Fruit fly (Drosophila melanogaster) whole organism, embryonic: ENCODE data around the gene CG11970.

Experiments
- CG10565 ChIP-seq: fragments of 200-800 bp; sonication (Bioruptor generic); optimal IDR thresholded peaks from 3 replicates; lab custom pipeline; 2016; ENCODE audit warnings: missing biosample characterization, mild to moderate bottlenecking, missing genetic modification characterization
- CG13624 ChIP-seq: fragments of 200-800 bp; sonication (Bioruptor generic); optimal IDR thresholded peaks from 2 replicates; lab custom pipeline; 2016; ENCODE audit warnings: missing biosample characterization, missing genetic modification characterization
- CTCF ChIP-seq: fragments of 200-800 bp; sonication (Bioruptor generic); optimal IDR thresholded peaks from 2 replicates; lab custom pipeline; 2017; ENCODE audit warnings: missing biosample characterization, mild to moderate bottlenecking, missing genetic modification characterization, moderate library complexity
- Dip2 ChIP-seq: fragments of 200-800 bp; sonication (Bioruptor generic); IDR thresholded peaks from 2 replicates; pipeline ENCODE4 v1.3.6; 2022; ENCODE audit warnings: missing biosample characterization, missing genetic modification characterization
- Opbp ChIP-seq: fragments of 200-800 bp; sonication (Bioruptor generic); IDR thresholded peaks from 3 replicates; pipeline ENCODE4 v1.3.6; 2022; ENCODE audit warnings: missing biosample characterization, missing genetic modification characterization; ENCODE audit not compliant: partially characterized antibody
- Side ChIP-seq: fragments of 200-800 bp; sonication (Bioruptor generic); optimal IDR thresholded peaks from 2 replicates; lab custom pipeline; 2016; ENCODE audit warnings: missing biosample characterization, missing genetic modification characterization
- ato ChIP-seq: fragments of 200-800 bp; sonication (Bioruptor generic); IDR thresholded peaks from 2 replicates; pipeline ENCODE4 v1.3.6; 2022; ENCODE audit warnings: missing biosample characterization, missing genetic modification characterization; ENCODE audit not compliant: partially characterized antibody
- jumu ChIP-seq: fragments of 200-800 bp; sonication (Bioruptor generic); optimal IDR thresholded peaks from 3 replicates; lab custom pipeline; 2016; ENCODE audit warnings: missing biosample characterization, missing genetic modification characterization
- pum ChIP-seq: fragments of 200-800 bp; sonication (Bioruptor generic); optimal IDR thresholded peaks from 2 replicates; lab custom pipeline; 2016; ENCODE audit warnings: missing biosample characterization, missing genetic modification characterization
- sug ChIP-seq: fragments of 200-800 bp; optimal IDR thresholded peaks from 2 replicates; lab custom pipeline; 2019; ENCODE audit warnings: missing biosample characterization, mild to moderate bottlenecking, missing genetic modification characterization, moderate library complexity

DNA sequence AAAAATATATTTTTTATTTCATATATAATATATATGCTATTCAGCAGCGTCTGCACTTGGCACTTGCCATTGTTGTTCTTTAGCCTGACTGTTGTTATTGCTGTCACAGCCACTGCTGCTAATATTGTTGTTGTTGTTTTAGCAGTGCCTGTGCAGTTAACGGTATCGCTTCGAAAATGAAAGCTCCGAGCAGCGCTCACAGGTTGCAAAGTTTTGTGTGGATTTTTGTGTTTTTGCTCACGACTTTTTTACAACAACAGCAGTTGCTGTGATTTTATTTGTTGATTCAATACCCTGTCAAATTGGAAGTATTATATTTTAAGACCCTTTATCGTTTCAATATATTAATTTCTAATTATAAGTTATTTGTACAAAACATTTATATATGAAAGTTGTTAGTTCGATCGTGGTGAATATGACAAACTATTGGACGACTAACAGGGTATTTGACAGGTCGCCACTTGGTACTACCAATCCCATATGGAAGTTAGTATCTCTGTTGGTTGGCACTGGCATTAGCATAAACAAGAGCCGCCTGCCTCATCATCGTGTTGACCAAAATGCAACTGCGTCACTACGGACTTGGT, 20.7 kb upstream of the CG11970 start:
- TF ChIP-seq pum (no peak), CTCF (GFP tag; lab: Kevin White, UChicago) (no peak), CG13624 (GFP tag; lab: Kevin White, UChicago) (no peak), sug (tag; lab: Kevin White, UChicago) (no peak), CG10565 (GFP tag; lab: Kevin White, UChicago) (no peak), ato (no peak), Side (GFP tag; lab: Kevin White, UChicago) (no peak), Dip2 (no peak), Opbp (no peak), jumu (no peak)
